Worm (Caenorhabditis elegans): ENCODE measurements around the gene nhr-150.

ce11 chrV:15498434-15498833 lies 17.2 kb upstream of the nhr-150 start, which contains the start of gene C06B8.7:
- TF ChIP-seq ama-1 (optimal IDR thresholded peaks at IDR 0.05) (no peak), ets-7 (tag; optimal IDR thresholded peaks at IDR 0.05) (no peak)
